Fruit fly (Drosophila melanogaster) whole organism, embryonic: ENCODE measurements around the gene CG9338.

Source experiments
- ATbp ChIP-seq: fragments of 200-800 bp; sonication (Bioruptor generic); optimal IDR thresholded peaks from 2 replicates; lab custom pipeline; 2017; ENCODE audit warnings: missing biosample characterization, mild to moderate bottlenecking, missing genetic modification characterization, missing genetic modification reagents
- Abd-B ChIP-seq: fragments of 200-800 bp; sonication (Bioruptor generic); optimal IDR thresholded peaks from 2 replicates; lab custom pipeline; 2018; ENCODE audit warnings: missing biosample characterization, mild to moderate bottlenecking, missing genetic modification characterization, moderate library complexity
- Atf-2 ChIP-seq: fragments of 200-800 bp; sonication (Bioruptor generic); optimal IDR thresholded peaks from 2 replicates; lab custom pipeline; 2016; ENCODE audit warnings: missing biosample characterization, missing genetic modification characterization
- Atf6 ChIP-seq: fragments of 200-800 bp; sonication (Bioruptor generic); IDR thresholded peaks from 2 replicates; pipeline ENCODE4 v1.3.6; 2022; ENCODE audit warnings: missing biosample characterization, missing genetic modification characterization
- Bdp1 ChIP-seq: fragments of 200-800 bp; sonication (Bioruptor generic); optimal IDR thresholded peaks from 3 replicates; lab custom pipeline; 2016; ENCODE audit warnings: missing biosample characterization, missing genetic modification characterization
- CG10274 ChIP-seq: fragments of 200-800 bp; sonication (Bioruptor generic); optimal IDR thresholded peaks from 3 replicates; lab custom pipeline; 2017; ENCODE audit warnings: missing biosample characterization, mild to moderate bottlenecking, missing genetic modification characterization
- CG11723 ChIP-seq: fragments of 200-800 bp; sonication (Bioruptor generic); optimal IDR thresholded peaks from 2 replicates; lab custom pipeline; 2017; ENCODE audit warnings: missing biosample characterization, mild to moderate bottlenecking, missing genetic modification characterization
- CG15479 ChIP-seq: fragments of 200-800 bp; sonication (Bioruptor generic); optimal IDR thresholded peaks from 3 replicates; lab custom pipeline; 2019; ENCODE audit warnings: missing biosample characterization, mild to moderate bottlenecking, missing genetic modification characterization, moderate library complexity
- CG17912 ChIP-seq: fragments of 200-800 bp; sonication (Bioruptor generic); optimal IDR thresholded peaks from 2 replicates; lab custom pipeline; 2018; ENCODE audit warnings: missing biosample characterization, mild to moderate bottlenecking, missing genetic modification characterization
- CG2712 ChIP-seq: fragments of 200-800 bp; optimal IDR thresholded peaks from 3 replicates; lab custom pipeline; 2019; ENCODE audit warnings: missing biosample characterization, mild to moderate bottlenecking, missing genetic modification characterization, moderate library complexity
- CG30020 ChIP-seq: fragments of 200-800 bp; optimal IDR thresholded peaks from 2 replicates; lab custom pipeline; 2019; ENCODE audit warnings: missing biosample characterization, mild to moderate bottlenecking, missing genetic modification characterization, moderate library complexity
- CG31441 ChIP-seq: fragments of 200-800 bp; sonication (Bioruptor generic); IDR thresholded peaks from 2 replicates; pipeline ENCODE4 v1.3.6; 2022; ENCODE audit warnings: missing biosample characterization, missing genetic modification characterization
- CG32532 ChIP-seq: fragments of 200-800 bp; sonication (Bioruptor generic); IDR thresholded peaks from 2 replicates; pipeline ENCODE4 v1.3.6; 2022; ENCODE audit warnings: missing biosample characterization, missing genetic modification characterization
- CG32767 ChIP-seq: fragments of 200-800 bp; sonication (Bioruptor generic); IDR thresholded peaks from 2 replicates; pipeline ENCODE4 v1.3.6; 2022; ENCODE audit warnings: missing biosample characterization, missing genetic modification characterization
- CG34224 ChIP-seq: fragments of 200-800 bp; sonication (Bioruptor generic); IDR thresholded peaks from 3 replicates; pipeline ENCODE4 v1.3.6; 2022; ENCODE audit warnings: missing biosample characterization, missing genetic modification characterization; ENCODE audit not compliant: partially characterized antibody
- CG4328 ChIP-seq: fragments of 200-800 bp; sonication (Bioruptor generic); optimal IDR thresholded peaks from 3 replicates; lab custom pipeline; 2017; ENCODE audit warnings: missing biosample characterization, missing genetic modification reagents, missing genetic modification characterization
- CG4424 ChIP-seq: fragments of 200-800 bp; sonication (Bioruptor generic); optimal IDR thresholded peaks from 3 replicates; lab custom pipeline; 2016; ENCODE audit warnings: missing biosample characterization, missing genetic modification characterization
- CG4854 ChIP-seq: fragments of 200-800 bp; sonication (Bioruptor generic); optimal IDR thresholded peaks from 2 replicates; lab custom pipeline; 2016; ENCODE audit warnings: missing biosample characterization, missing genetic modification characterization, inconsistent platforms
- CG7928 ChIP-seq: fragments of 200-800 bp; sonication (Bioruptor generic); optimal IDR thresholded peaks from 2 replicates; lab custom pipeline; 2017; ENCODE audit warnings: missing biosample characterization, mild to moderate bottlenecking, missing genetic modification characterization
- CG9727 ChIP-seq: fragments of 200-800 bp; sonication (Bioruptor generic); optimal IDR thresholded peaks from 3 replicates; lab custom pipeline; 2017; ENCODE audit warnings: missing biosample characterization, mild to moderate bottlenecking, missing genetic modification characterization
- CTCF ChIP-seq: fragments of 200-800 bp; sonication (Bioruptor generic); optimal IDR thresholded peaks from 2 replicates; lab custom pipeline; 2017; ENCODE audit warnings: missing biosample characterization, mild to moderate bottlenecking, missing genetic modification characterization, moderate library complexity
- CrebB ChIP-seq: fragments of 200-800 bp; sonication (Bioruptor generic); optimal IDR thresholded peaks from 3 replicates; lab custom pipeline; 2018; ENCODE audit warnings: missing biosample characterization, mild to moderate bottlenecking, missing genetic modification characterization
- Dek ChIP-seq: fragments of 200-800 bp; sonication (Bioruptor generic); optimal IDR thresholded peaks from 3 replicates; lab custom pipeline; 2019; ENCODE audit warnings: missing biosample characterization, mild to moderate bottlenecking, missing genetic modification characterization, moderate library complexity
- Doc3 ChIP-seq: fragments of 200-800 bp; sonication (Bioruptor generic); IDR thresholded peaks from 3 replicates; pipeline ENCODE4 v1.3.6; 2022; ENCODE audit warnings: missing biosample characterization, missing genetic modification characterization; ENCODE audit not compliant: partially characterized antibody
- Drgx ChIP-seq: fragments of 200-800 bp; sonication (Bioruptor generic); IDR thresholded peaks from 2 replicates; pipeline ENCODE4 v1.3.6; 2022; ENCODE audit warnings: missing biosample characterization, missing genetic modification characterization
- Gsc ChIP-seq: fragments of 200-800 bp; sonication (Bioruptor generic); IDR thresholded peaks from 2 replicates; pipeline ENCODE4 v1.3.6; 2022; ENCODE audit warnings: missing biosample characterization, missing genetic modification characterization
- HLH54F ChIP-seq: fragments of 200-800 bp; sonication (Bioruptor generic); optimal IDR thresholded peaks from 3 replicates; lab custom pipeline; 2016; ENCODE audit warnings: missing biosample characterization, missing genetic modification characterization
- Hr39 ChIP-seq: fragments of >200 bp; optimal IDR thresholded peaks from 2 replicates; lab custom pipeline; 2017
- Mes4 ChIP-seq: fragments of 200-800 bp; sonication (Bioruptor generic); optimal IDR thresholded peaks from 2 replicates; lab custom pipeline; 2016; ENCODE audit warnings: missing biosample characterization, missing genetic modification characterization
- Nf-YA ChIP-seq: fragments of 200-800 bp; sonication (Bioruptor generic); IDR thresholded peaks from 2 replicates; pipeline ENCODE4 v1.3.6; 2022; ENCODE audit warnings: missing biosample characterization, missing genetic modification characterization
- Xbp1 ChIP-seq: fragments of 200-800 bp; sonication (Bioruptor generic); optimal IDR thresholded peaks from 3 replicates; lab custom pipeline; 2016; ENCODE audit warnings: missing biosample characterization, mild to moderate bottlenecking, missing genetic modification characterization
- Xrp1 ChIP-seq: fragments of 200-800 bp; sonication (Bioruptor generic); IDR thresholded peaks from 2 replicates; pipeline ENCODE4 v1.3.6; 2022; ENCODE audit warnings: missing biosample characterization, missing genetic modification characterization
- ara ChIP-seq: fragments of 200-800 bp; sonication (Bioruptor generic); IDR thresholded peaks from 2 replicates; pipeline ENCODE4 v1.3.6; 2022; ENCODE audit warnings: missing biosample characterization, missing genetic modification characterization
- cad ChIP-seq: fragments of >200 bp; optimal IDR thresholded peaks from 2 replicates; lab custom pipeline; 2017; ENCODE audit warnings: missing biosample characterization, missing genetic modification characterization
- chn ChIP-seq: fragments of 200-800 bp; sonication (Bioruptor generic); optimal IDR thresholded peaks from 2 replicates; lab custom pipeline; 2016; ENCODE audit warnings: missing biosample characterization, missing genetic modification characterization
- dimm ChIP-seq: fragments of 200-800 bp; sonication (Bioruptor generic); IDR thresholded peaks from 2 replicates; pipeline ENCODE4 v1.3.6; 2022; ENCODE audit warnings: missing biosample characterization, missing genetic modification characterization
- eve ChIP-seq, 2 experiments: fragments of >200 bp; optimal IDR thresholded peaks; 2 replicates each; lab custom pipeline; 2017; ENCODE audit warnings: missing biosample characterization in 2 of 2, missing genetic modification characterization in 2 of 2
- fd102C ChIP-seq: fragments of 200-800 bp; sonication (Bioruptor generic); optimal IDR thresholded peaks from 2 replicates; lab custom pipeline; 2018; ENCODE audit warnings: missing biosample characterization, mild to moderate bottlenecking, missing genetic modification characterization, moderate library complexity
- fd64A ChIP-seq: fragments of 200-800 bp; sonication (Bioruptor generic); optimal IDR thresholded peaks from 3 replicates; lab custom pipeline; 2018; ENCODE audit warnings: missing biosample characterization, mild to moderate bottlenecking, missing genetic modification characterization
- gce ChIP-seq: fragments of 200-800 bp; sonication (Bioruptor generic); IDR thresholded peaks from 3 replicates; pipeline ENCODE4 v1.3.6; 2022; ENCODE audit warnings: missing biosample characterization, missing genetic modification characterization
- grau ChIP-seq: fragments of 200-800 bp; optimal IDR thresholded peaks from 3 replicates; lab custom pipeline; 2019; ENCODE audit warnings: missing biosample characterization, mild to moderate bottlenecking, missing genetic modification characterization, moderate library complexity
- lola ChIP-seq, 3 experiments: fragments of >200 bp in 2 of 3; fragments of 200-800 bp in 1 of 3; sonication (Bioruptor generic) in 1 of 3; optimal IDR thresholded peaks; 2 replicates each; lab custom pipeline; 2017 to 2019; ENCODE audit warnings: missing biosample characterization in 3 of 3, missing genetic modification characterization in 3 of 3, mild to moderate bottlenecking in 1 of 3, moderate library complexity in 1 of 3
- nau ChIP-seq: fragments of 200-800 bp; sonication (Bioruptor generic); optimal IDR thresholded peaks from 3 replicates; lab custom pipeline; 2017; ENCODE audit warnings: missing biosample characterization, mild to moderate bottlenecking, missing genetic modification characterization, missing genetic modification reagents
- oc ChIP-seq: fragments of 200-800 bp; sonication (Bioruptor generic); optimal IDR thresholded peaks from 2 replicates; lab custom pipeline; 2018; ENCODE audit warnings: missing biosample characterization, mild to moderate bottlenecking, missing genetic modification characterization, moderate library complexity
- pb ChIP-seq: fragments of 200-800 bp; sonication (Bioruptor generic); optimal IDR thresholded peaks from 3 replicates; lab custom pipeline; 2016; ENCODE audit warnings: missing biosample characterization, missing genetic modification characterization
- psq ChIP-seq: fragments of 200-800 bp; sonication (Bioruptor generic); optimal IDR thresholded peaks from 2 replicates; lab custom pipeline; 2017; ENCODE audit warnings: missing biosample characterization, missing genetic modification characterization
- pzg ChIP-seq: fragments of 200-800 bp; sonication (Bioruptor generic); optimal IDR thresholded peaks from 3 replicates; lab custom pipeline; 2018; ENCODE audit warnings: missing biosample characterization, mild to moderate bottlenecking, missing genetic modification characterization, moderate library complexity
- salm ChIP-seq: fragments of 200-800 bp; sonication (Bioruptor generic); optimal IDR thresholded peaks from 2 replicates; lab custom pipeline; 2018; ENCODE audit warnings: missing biosample characterization, mild to moderate bottlenecking, missing genetic modification characterization
- sqz ChIP-seq: fragments of 200-800 bp; sonication (Bioruptor generic); optimal IDR thresholded peaks from 3 replicates; lab custom pipeline; 2018; ENCODE audit warnings: missing biosample characterization, mild to moderate bottlenecking, missing genetic modification characterization
- sr ChIP-seq: fragments of 200-800 bp; sonication (Bioruptor generic); IDR thresholded peaks from 3 replicates; pipeline ENCODE4 v1.3.6; 2022; ENCODE audit warnings: missing biosample characterization, missing genetic modification characterization
- tap ChIP-seq: fragments of 200-800 bp; optimal IDR thresholded peaks from 3 replicates; lab custom pipeline; 2019; ENCODE audit warnings: missing biosample characterization, mild to moderate bottlenecking, missing genetic modification characterization, moderate library complexity
- ttk ChIP-seq: fragments of 200-800 bp; sonication (Bioruptor generic); IDR thresholded peaks from 2 replicates; pipeline ENCODE4 v2.1.2; 2022; ENCODE audit warnings: missing biosample characterization, missing genetic modification characterization
- unc-4 ChIP-seq: fragments of 200-800 bp; sonication (Bioruptor generic); IDR thresholded peaks from 2 replicates; pipeline ENCODE4 v1.3.6; 2022; ENCODE audit warnings: missing biosample characterization, missing genetic modification characterization; ENCODE audit not compliant: partially characterized antibody

The CG9338 gene

DNA sequence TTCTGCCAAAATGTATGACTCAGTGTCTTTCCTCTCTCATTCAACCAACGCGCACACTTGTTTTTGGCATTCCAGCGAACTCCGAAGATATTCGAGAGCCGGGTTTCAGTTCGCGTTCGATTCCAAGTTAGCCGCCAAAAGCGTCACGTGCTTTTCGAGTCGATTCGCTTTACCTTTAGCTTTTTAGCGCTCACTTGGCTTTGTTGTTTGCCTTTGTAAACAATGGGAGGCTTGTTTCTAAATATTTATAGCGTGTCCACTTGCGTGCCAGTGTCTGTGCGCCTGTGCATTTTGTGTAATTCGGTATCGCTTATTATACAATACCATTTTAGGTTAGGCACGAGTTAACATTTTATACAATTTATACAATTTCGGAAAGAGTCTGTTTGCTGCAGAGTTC is 46.4 kb downstream of the CG9338 start (continued):
- TF ChIP-seq CG11723 (GFP tag; lab: Kevin White, UChicago) (peak; percentile 22), fd102C (GFP tag; lab: Kevin White, UChicago) (no peak), CTCF (GFP tag; lab: Kevin White, UChicago) (peak; percentile 33), Hr39 (lab: Kevin White, UChicago) (no peak), Drgx (GFP tag; lab: Robert Waterston, UW) (no peak), chn (GFP tag; lab: Kevin White, UChicago) (no peak), Mes4 (no peak), Dek (tag; lab: Kevin White, UChicago) (peak; percentile 5), sr (GFP tag; lab: Robert Waterston, UW) (no peak), cad (no peak), ATbp (peak; percentile 82), Nf-YA (GFP tag; lab: Robert Waterston, UW) (peak; percentile 33; the same call in 1 of the 2 replicates), pzg (no peak), dimm (no peak), oc (tag; lab: Kevin White, UChicago) (no peak), Xrp1 (peak; percentile 33; the same call in 1 of the 2 replicates), Atf-2 (GFP tag; lab: Kevin White, UChicago) (no peak), CrebB (tag; lab: Kevin White, UChicago) (peak; percentile 3), Atf6 (no peak), grau (tag; lab: Kevin White, UChicago) (peak; percentile 21), CG2712 (tag; lab: Kevin White, UChicago) (no peak), CG17912 (GFP tag; lab: Kevin White, UChicago) (peak; percentile 3), tap (tag; lab: Kevin White, UChicago) (peak; percentile 4), CG7928 (GFP tag; lab: Kevin White, UChicago) (peak; percentile 17), CG34224 (GFP tag; lab: Robert Waterston, UW) (no peak), HLH54F (GFP tag; lab: Kevin White, UChicago) (no peak), nau (GFP tag; lab: Kevin White, UChicago) (peak; percentile 43), CG4424 (GFP tag; lab: Kevin White, UChicago) (no peak), CG4328 (GFP tag; lab: Kevin White, UChicago) (no peak), CG10274 (GFP tag; lab: Kevin White, UChicago) (no peak), CG15479 (GFP tag; lab: Kevin White, UChicago) (no peak), CG30020 (no peak), CG32767 (GFP tag; lab: Robert Waterston, UW) (no peak), CG4854 (GFP tag; lab: Kevin White, UChicago) (no peak), fd64A (GFP tag; lab: Kevin White, UChicago) (peak; percentile 35), gce (GFP tag; lab: Robert Waterston, UW) (no peak; the same call in 2 of the 3 replicates), Bdp1 (GFP tag; lab: Kevin White, UChicago) (peak; percentile 24), pb (no peak), psq (GFP tag; lab: Kevin White, UChicago) (no peak), CG31441 (GFP tag; lab: Robert Waterston, UW) (no peak; the same call in 1 of the 2 replicates), CG32532 (GFP tag; lab: Robert Waterston, UW) (no peak), CG9727 (GFP tag; lab: Kevin White, UChicago) (no peak), Gsc (GFP tag; lab: Robert Waterston, UW) (no peak), Doc3 (GFP tag; lab: Robert Waterston, UW) (no peak), lola (GFP tag; optimal IDR thresholded peaks at IDR 0.05; lab: Kevin White, UChicago) (no peak), ara (GFP tag; lab: Robert Waterston, UW) (no peak), unc-4 (GFP tag; lab: Robert Waterston, UW) (no peak), sqz (GFP tag; lab: Kevin White, UChicago) (no peak), salm (tag; lab: Kevin White, UChicago) (peak; percentile 25), ttk (GFP tag; lab: Robert Waterston, UW) (no peak), eve (GFP tag; optimal IDR thresholded peaks at IDR 0.05; lab: Kevin White, UChicago) (no peak), Abd-B (no peak), Xbp1 (GFP tag; lab: Kevin White, UChicago) (no peak)
